Worm (Caenorhabditis elegans) whole organism, mixed stage, embryonic: Measurements from ENCODE around the gene C01G10.7.
A peak's percentile ranks its signal among the peaks of the same experiment; 100 is the strongest.

Source experiments
- M03D4.4 ChIP-seq: sonication (generic microtip); optimal IDR thresholded peaks from 2 replicates; lab custom pipeline; 2017; ENCODE audit warnings: mild to moderate bottlenecking, missing genetic modification characterization, missing compliant biosample characterization
- bed-3 ChIP-seq: fragments of 200-800 bp; sonication (Bioruptor generic); optimal IDR thresholded peaks from 3 replicates; lab custom pipeline; 2018; ENCODE audit warnings: mild to moderate bottlenecking, missing genetic modification characterization, moderate library complexity, missing compliant biosample characterization
- blmp-1 ChIP-seq: fragments of 150-350 bp; optimal IDR thresholded peaks from 2 replicates; lab custom pipeline; 2014; ENCODE audit warnings: missing biosample characterization, missing genetic modification characterization
- ceh-39 ChIP-seq: fragments of 150-350 bp; optimal IDR thresholded peaks from 2 replicates; lab custom pipeline; 2014; ENCODE audit warnings: missing biosample characterization, missing genetic modification characterization
- ceh-43 ChIP-seq: fragments of 200-800 bp; sonication (Bioruptor generic); optimal IDR thresholded peaks from 2 replicates; lab custom pipeline; 2018; ENCODE audit warnings: mild to moderate bottlenecking, missing genetic modification characterization, moderate library complexity, missing compliant biosample characterization
- ceh-83 ChIP-seq: fragments of 200-800 bp; sonication (Bioruptor generic); optimal IDR thresholded peaks from 2 replicates; lab custom pipeline; 2018; ENCODE audit warnings: mild to moderate bottlenecking, missing genetic modification characterization, missing compliant biosample characterization
- ces-1 ChIP-seq: fragments of 150-350 bp; optimal IDR thresholded peaks from 2 replicates; lab custom pipeline; 2014; ENCODE audit warnings: missing biosample characterization, missing genetic modification reagents, missing genetic modification characterization
- cnd-1 ChIP-seq: fragments of 200-800 bp; sonication (Bioruptor generic); optimal IDR thresholded peaks from 2 replicates; lab custom pipeline; 2018; ENCODE audit warnings: mild to moderate bottlenecking, missing genetic modification characterization, missing compliant biosample characterization
- drap-1 ChIP-seq: fragments of 200-800 bp; sonication (Bioruptor generic); optimal IDR thresholded peaks from 3 replicates; lab custom pipeline; 2018; ENCODE audit warnings: mild to moderate bottlenecking, missing genetic modification characterization, missing compliant biosample characterization
- elt-1 ChIP-seq: sonication (generic microtip); optimal IDR thresholded peaks from 2 replicates; lab custom pipeline; 2017; ENCODE audit warnings: missing genetic modification characterization, mild to moderate bottlenecking, missing compliant biosample characterization, antibody characterized with exemption, moderate library complexity, borderline replicate concordance; ENCODE audit not compliant: insufficient read depth
- elt-3 ChIP-seq: fragments of 150-350 bp; optimal IDR thresholded peaks from 2 replicates; lab custom pipeline; 2014; ENCODE audit warnings: missing biosample characterization, missing genetic modification characterization
- flh-1 ChIP-seq: fragments of 200-800 bp; sonication (Bioruptor generic); optimal IDR thresholded peaks from 2 replicates; lab custom pipeline; 2018; ENCODE audit warnings: mild to moderate bottlenecking, missing genetic modification characterization, moderate library complexity, missing compliant biosample characterization
- ham-2 ChIP-seq: fragments of 200-800 bp; sonication (Bioruptor generic); optimal IDR thresholded peaks from 2 replicates; lab custom pipeline; 2018; ENCODE audit warnings: mild to moderate bottlenecking, missing genetic modification characterization, missing compliant biosample characterization
- hlh-1 ChIP-seq: fragments of 150-350 bp; optimal IDR thresholded peaks from 2 replicates; lab custom pipeline; 2014; ENCODE audit warnings: missing biosample characterization, missing genetic modification reagents, missing genetic modification characterization
- lin-13 ChIP-seq: fragments of 150-350 bp; optimal IDR thresholded peaks from 2 replicates; lab custom pipeline; 2014; ENCODE audit warnings: missing biosample characterization, missing genetic modification characterization
- lin-32 ChIP-seq: fragments of 200-800 bp; sonication (Bioruptor generic); optimal IDR thresholded peaks from 2 replicates; lab custom pipeline; 2018; ENCODE audit warnings: mild to moderate bottlenecking, missing genetic modification characterization, missing compliant biosample characterization
- lsy-2 ChIP-seq: fragments of 150-350 bp; optimal IDR thresholded peaks from 2 replicates; lab custom pipeline; 2014; ENCODE audit warnings: missing biosample characterization, missing genetic modification characterization
- mab-5 ChIP-seq: fragments of 150-350 bp; optimal IDR thresholded peaks from 2 replicates; lab custom pipeline; 2014; ENCODE audit warnings: missing biosample characterization, missing genetic modification characterization
- mep-1 ChIP-seq: fragments of 150-350 bp; optimal IDR thresholded peaks from 2 replicates; lab custom pipeline; 2017; ENCODE audit warnings: missing biosample characterization, missing genetic modification reagents, missing genetic modification characterization, inconsistent platforms
- mls-2 ChIP-seq: sonication (generic microtip); optimal IDR thresholded peaks from 2 replicates; lab custom pipeline; 2016; ENCODE audit warnings: mild to moderate bottlenecking, missing genetic modification characterization, moderate library complexity, missing compliant biosample characterization
- nhr-12 ChIP-seq: fragments of 150-350 bp; optimal IDR thresholded peaks from 2 replicates; lab custom pipeline; 2014; ENCODE audit warnings: missing biosample characterization, missing genetic modification characterization
- nhr-2 ChIP-seq: fragments of 150-350 bp; optimal IDR thresholded peaks from 2 replicates; lab custom pipeline; 2014; ENCODE audit warnings: missing biosample characterization, missing genetic modification characterization
- nhr-237 ChIP-seq: fragments of 150-350 bp; optimal IDR thresholded peaks from 2 replicates; lab custom pipeline; 2014; ENCODE audit warnings: missing biosample characterization, missing genetic modification characterization
- nhr-28 ChIP-seq: fragments of 150-350 bp; optimal IDR thresholded peaks from 2 replicates; lab custom pipeline; 2014; ENCODE audit warnings: missing biosample characterization, missing genetic modification characterization
- nhr-76 ChIP-seq: sonication (generic microtip); optimal IDR thresholded peaks from 2 replicates; lab custom pipeline; 2017; ENCODE audit warnings: missing biosample characterization, missing genetic modification characterization
- pha-4 ChIP-seq: fragments of 150-350 bp; optimal IDR thresholded peaks from 2 replicates; lab custom pipeline; 2018; ENCODE audit warnings: missing biosample characterization, missing genetic modification reagents, missing genetic modification characterization
- sem-2 ChIP-seq: fragments of 200-800 bp; sonication (Bioruptor generic); optimal IDR thresholded peaks from 2 replicates; lab custom pipeline; 2018; ENCODE audit warnings: mild to moderate bottlenecking, missing genetic modification characterization, missing compliant biosample characterization
- snpc-4 ChIP-seq: fragments of 150-350 bp; optimal IDR thresholded peaks from 2 replicates; lab custom pipeline; 2014; ENCODE audit warnings: missing biosample characterization, missing genetic modification characterization
- sptf-1 ChIP-seq: sonication (generic microtip); optimal IDR thresholded peaks from 2 replicates; lab custom pipeline; 2017; ENCODE audit warnings: mild to moderate bottlenecking, missing genetic modification characterization, moderate library complexity, missing compliant biosample characterization
- tbx-8 ChIP-seq: fragments of 200-800 bp; sonication (Bioruptor generic); optimal IDR thresholded peaks from 2 replicates; lab custom pipeline; 2018; ENCODE audit warnings: mild to moderate bottlenecking, missing genetic modification characterization, moderate library complexity, missing compliant biosample characterization
- unc-120 ChIP-seq: sonication (generic microtip); optimal IDR thresholded peaks from 2 replicates; lab custom pipeline; 2017; ENCODE audit warnings: missing genetic modification characterization, missing compliant biosample characterization; ENCODE audit not compliant: poor library complexity, severe bottlenecking
- unc-39 ChIP-seq: fragments of 150-350 bp; optimal IDR thresholded peaks from 2 replicates; lab custom pipeline; 2014; ENCODE audit warnings: missing biosample characterization, missing genetic modification characterization
- unc-62 ChIP-seq: fragments of 150-350 bp; optimal IDR thresholded peaks from 2 replicates; lab custom pipeline; 2014; ENCODE audit warnings: missing biosample characterization, missing genetic modification reagents, missing genetic modification characterization
- zip-8 ChIP-seq: fragments of 150-350 bp; optimal IDR thresholded peaks from 2 replicates; lab custom pipeline; 2014; ENCODE audit warnings: missing biosample characterization, missing genetic modification characterization
- ztf-11 ChIP-seq: fragments of 150-350 bp; optimal IDR thresholded peaks from 2 replicates; lab custom pipeline; 2014; ENCODE audit warnings: missing biosample characterization, missing genetic modification characterization

C01G10.7 gene

DNA sequence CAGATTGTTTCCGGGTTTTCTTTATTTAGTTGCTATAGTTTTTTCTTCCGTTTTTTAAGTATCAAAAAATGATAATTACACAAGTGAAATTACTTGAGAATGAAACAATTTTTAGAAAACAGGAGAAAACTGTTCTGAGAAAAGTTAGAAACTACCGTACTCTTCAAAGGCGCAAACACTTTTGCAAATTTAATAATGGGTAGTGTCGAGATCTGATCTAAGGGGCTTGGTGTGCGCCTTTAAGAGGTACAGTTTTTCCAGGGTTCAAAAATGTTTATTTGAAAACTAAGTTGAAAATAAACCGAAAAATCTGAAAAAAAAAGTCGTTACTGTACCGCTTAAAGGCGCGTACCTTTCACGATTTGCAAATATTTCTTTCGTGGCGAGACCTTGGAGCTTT lies 25.0 kb upstream of the C01G10.7 start:
- TF ChIP-seq pha-4 (tag; lab: Kevin White, UChicago) (no peak), drap-1 (no peak), nhr-12 (no peak), lsy-2 (tag; lab: Kevin White, UChicago) (no peak), elt-3 (tag; lab: Kevin White, UChicago) (no peak), ham-2 (no peak), mep-1 (no peak), ceh-39 (tag; lab: Kevin White, UChicago) (no peak), M03D4.4 (no peak), hlh-1 (tag; lab: Kevin White, UChicago) (no peak), ztf-11 (tag; lab: Kevin White, UChicago) (no peak), mab-5 (tag; lab: Kevin White, UChicago) (no peak), lin-32 (no peak), lin-13 (tag; lab: Kevin White, UChicago) (no peak), ceh-83 (no peak), sptf-1 (tag; lab: Kevin White, UChicago) (no peak), unc-62 (GFP tag; lab: Kevin White, UChicago) (no peak), elt-1 (tag; lab: Kevin White, UChicago) (no peak)
- TF ChIP-seq, all 35 proteins: peak for 0

DNA sequence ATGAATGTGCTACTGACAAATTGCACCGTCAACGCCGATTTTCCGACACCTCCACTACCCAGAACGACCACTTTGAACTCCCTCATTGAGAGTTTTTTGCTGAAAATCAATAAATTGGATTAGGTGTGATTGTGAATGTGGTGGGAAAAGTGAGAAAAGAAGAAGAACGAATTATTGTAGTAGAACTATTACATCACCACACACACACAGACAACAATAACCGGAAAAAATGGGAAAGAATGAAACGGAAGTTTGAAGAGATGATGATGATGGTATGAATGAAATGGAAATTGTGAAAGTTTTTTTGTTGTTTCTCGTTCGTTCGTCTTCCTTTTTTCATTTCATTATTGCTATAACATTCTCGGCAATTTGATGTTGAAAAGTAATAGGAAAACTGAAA lies 21.6 kb upstream of the C01G10.7 start, which contains the start of gene rap-2:
Gene rap-2, minus strand, starts transcription at position 101 of the 400 bp plus-strand sequence.
- no peak for TF ChIP-seq tbx-8 (GFP tag; lab: Kevin White, UChicago)
- no peak for TF ChIP-seq ham-2
- no peak for TF ChIP-seq nhr-28 (tag; lab: Kevin White, UChicago)
- no peak for TF ChIP-seq elt-3 (tag; lab: Kevin White, UChicago)
- TF ChIP-seq ceh-39 (tag; lab: Kevin White, UChicago), result no peak
- no peak for TF ChIP-seq nhr-237 (tag; lab: Kevin White, UChicago)
- TF ChIP-seq ceh-83, result no peak
- no peak for TF ChIP-seq mls-2
- TF ChIP-seq lsy-2 (tag; lab: Kevin White, UChicago), result no peak
- TF ChIP-seq unc-62 (GFP tag; lab: Kevin White, UChicago), result no peak
- no peak for TF ChIP-seq unc-120 (tag; lab: Kevin White, UChicago)
- TF ChIP-seq snpc-4 (tag; lab: Kevin White, UChicago), result no peak
- TF ChIP-seq hlh-1 (tag; lab: Kevin White, UChicago), result no peak
- no peak for TF ChIP-seq lin-13 (tag; lab: Kevin White, UChicago)
- TF ChIP-seq nhr-76, result no peak
- no peak for TF ChIP-seq ces-1 (GFP tag; lab: Kevin White, UChicago)
- TF ChIP-seq mep-1, result no peak

DNA sequence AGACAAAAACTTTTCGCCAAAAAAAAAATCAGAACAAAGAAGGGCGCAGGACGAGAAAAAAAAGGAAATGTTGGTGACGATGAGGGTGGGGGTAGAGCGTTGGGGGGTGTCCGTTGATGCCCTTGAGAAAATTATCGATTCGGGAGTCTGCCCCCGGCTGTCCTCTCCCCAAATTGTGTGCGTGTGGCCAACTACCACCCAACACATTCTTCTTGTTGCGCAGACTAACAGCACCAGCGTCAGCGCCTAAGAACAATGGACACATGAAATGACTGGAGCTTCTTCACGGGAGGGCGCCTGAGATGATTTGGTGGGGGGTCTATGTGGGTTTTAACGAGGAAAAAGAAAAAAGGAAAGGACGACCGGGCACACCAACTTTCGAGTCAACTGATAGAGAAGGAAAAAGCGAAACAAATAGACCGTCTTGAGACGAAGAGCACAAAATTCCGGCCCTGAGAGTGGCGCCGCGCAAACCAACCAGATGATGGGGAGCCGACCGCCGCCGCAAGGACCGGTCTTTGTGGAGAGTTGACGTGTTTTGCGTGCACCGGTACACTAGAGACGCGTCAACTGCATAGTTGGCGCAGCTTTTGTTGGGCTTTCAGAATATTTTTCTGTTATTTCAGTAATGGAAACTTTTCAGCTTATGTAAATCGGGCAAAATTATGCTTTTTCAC lies 20.3 kb upstream of the C01G10.7 start, which contains the start of gene C25D7.9:
Gene C25D7.9, plus strand, starts transcription at position 68 of the 677 bp plus-strand sequence.
- TF ChIP-seq snpc-4 (tag; lab: Kevin White, UChicago) (no peak), mep-1 (peak; percentile 13), nhr-2 (peak; percentile 77), elt-3 (tag; lab: Kevin White, UChicago) (no peak), tbx-8 (GFP tag; lab: Kevin White, UChicago) (no peak), flh-1 (GFP tag; lab: Kevin White, UChicago) (no peak), zip-8 (tag; lab: Kevin White, UChicago) (no peak), mab-5 (tag; lab: Kevin White, UChicago) (no peak), nhr-76 (no peak), unc-120 (tag; lab: Kevin White, UChicago) (no peak), ceh-43 (GFP tag; lab: Kevin White, UChicago) (no peak), sem-2 (GFP tag; lab: Kevin White, UChicago) (no peak), ces-1 (GFP tag; lab: Kevin White, UChicago) (peak; percentile 8), sptf-1 (tag; lab: Kevin White, UChicago) (peak; percentile 24), drap-1 (peak; percentile 55), ceh-83 (no peak), lin-13 (tag; lab: Kevin White, UChicago) (no peak), M03D4.4 (no peak), mls-2 (peak; percentile 51), ceh-39 (tag; lab: Kevin White, UChicago) (peak; percentile 20), nhr-237 (tag; lab: Kevin White, UChicago) (no peak)
- TF ChIP-seq, all 35 proteins: peak for 7

DNA sequence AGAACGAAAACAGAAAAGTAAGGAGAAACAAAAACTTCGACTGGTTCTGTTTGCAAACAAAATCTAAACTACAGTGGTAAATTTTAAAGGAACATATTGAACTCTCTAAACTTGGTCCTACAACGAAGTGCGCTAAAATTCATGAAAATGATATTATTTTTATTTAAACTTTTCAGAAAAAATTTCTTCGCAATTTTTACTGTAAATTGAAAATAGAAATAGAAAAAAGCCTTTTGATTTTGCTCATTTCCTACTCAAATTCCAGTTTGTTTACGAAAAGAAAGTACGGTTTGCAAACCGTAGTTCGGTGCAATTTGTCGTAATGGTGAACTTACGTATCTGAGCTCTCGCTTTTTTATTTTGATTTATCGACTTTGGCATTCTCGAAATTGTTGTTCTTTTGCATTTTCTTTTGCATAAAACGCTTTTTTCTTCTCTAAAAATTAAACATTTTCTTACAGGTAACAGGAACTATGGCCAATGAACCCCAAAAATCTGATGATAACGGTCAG lies 19.7 kb upstream of the C01G10.7 start, which contains the start of gene otub-1:
Gene otub-1, plus strand, starts transcription at position 462 of the 512 bp plus-strand sequence.
- no peak for TF ChIP-seq unc-39 (tag; lab: Kevin White, UChicago)
- TF ChIP-seq lin-32, result no peak
- no peak for TF ChIP-seq nhr-76
- TF ChIP-seq nhr-2, result no peak
- TF ChIP-seq drap-1, result no peak
- TF ChIP-seq elt-3 (tag; lab: Kevin White, UChicago), result no peak
- no peak for TF ChIP-seq bed-3 (GFP tag; lab: Kevin White, UChicago)
- TF ChIP-seq sptf-1 (tag; lab: Kevin White, UChicago), result no peak
- no peak for TF ChIP-seq nhr-237 (tag; lab: Kevin White, UChicago)
- no peak for TF ChIP-seq ceh-39 (tag; lab: Kevin White, UChicago)
- no peak for TF ChIP-seq blmp-1 (tag; lab: Kevin White, UChicago)
- no peak for TF ChIP-seq zip-8 (tag; lab: Kevin White, UChicago)
- no peak for TF ChIP-seq elt-1 (tag; lab: Kevin White, UChicago)
- no peak for TF ChIP-seq hlh-1 (tag; lab: Kevin White, UChicago)
- no peak for TF ChIP-seq M03D4.4
- TF ChIP-seq cnd-1 (tag; lab: Kevin White, UChicago), result no peak
- no peak for TF ChIP-seq sem-2 (GFP tag; lab: Kevin White, UChicago)
